Fruit fly (Drosophila melanogaster) whole organism, embryonic: Measurements from ENCODE around the gene CG13716.

Source experiments
- Abd-B ChIP-seq: fragments of 200-800 bp; sonication (Bioruptor generic); optimal IDR thresholded peaks from 2 replicates; lab custom pipeline; 2018; ENCODE audit warnings: missing biosample characterization, mild to moderate bottlenecking, missing genetic modification characterization, moderate library complexity
- B-H1 ChIP-seq: fragments of 200-800 bp; sonication (Bioruptor generic); IDR thresholded peaks from 3 replicates; pipeline ENCODE4 v1.3.6; 2022; ENCODE audit warnings: missing biosample characterization, missing genetic modification characterization
- BtbVII ChIP-seq: fragments of 200-800 bp; sonication (Bioruptor generic); optimal IDR thresholded peaks from 3 replicates; lab custom pipeline; 2017; ENCODE audit warnings: missing biosample characterization, mild to moderate bottlenecking, missing genetic modification characterization
- CG10462 ChIP-seq: fragments of 200-800 bp; sonication (Bioruptor generic); optimal IDR thresholded peaks from 2 replicates; lab custom pipeline; 2016; ENCODE audit warnings: missing biosample characterization, missing genetic modification characterization
- CG10654 ChIP-seq: fragments of 200-800 bp; sonication (Bioruptor generic); optimal IDR thresholded peaks from 2 replicates; lab custom pipeline; 2016; ENCODE audit warnings: missing biosample characterization, missing genetic modification characterization
- CG10959 ChIP-seq: fragments of 200-800 bp; sonication (Bioruptor generic); IDR thresholded peaks from 2 replicates; pipeline ENCODE4 v1.3.6; 2022; ENCODE audit warnings: missing biosample characterization, missing genetic modification characterization
- CG10979 ChIP-seq: fragments of 200-800 bp; sonication (Bioruptor generic); optimal IDR thresholded peaks from 2 replicates; lab custom pipeline; 2018; ENCODE audit warnings: missing biosample characterization, mild to moderate bottlenecking, missing genetic modification characterization, moderate library complexity
- CG12236 ChIP-seq: fragments of 200-800 bp; sonication (Bioruptor generic); optimal IDR thresholded peaks from 2 replicates; lab custom pipeline; 2016; ENCODE audit warnings: missing biosample characterization, missing genetic modification characterization
- CG12391 ChIP-seq: fragments of 200-800 bp; sonication (Bioruptor generic); optimal IDR thresholded peaks from 3 replicates; lab custom pipeline; 2018; ENCODE audit warnings: missing biosample characterization, mild to moderate bottlenecking, missing genetic modification characterization, moderate library complexity
- CG13775 ChIP-seq: fragments of 200-800 bp; sonication (Bioruptor generic); optimal IDR thresholded peaks from 3 replicates; lab custom pipeline; 2017; ENCODE audit warnings: missing biosample characterization, mild to moderate bottlenecking, missing genetic modification characterization
- CG14710 ChIP-seq: fragments of 200-800 bp; sonication (Bioruptor generic); optimal IDR thresholded peaks from 3 replicates; lab custom pipeline; 2019; ENCODE audit warnings: missing biosample characterization, mild to moderate bottlenecking, missing genetic modification characterization, moderate library complexity
- CG15269 ChIP-seq: fragments of 200-800 bp; sonication (Bioruptor generic); optimal IDR thresholded peaks from 2 replicates; lab custom pipeline; 2018; ENCODE audit warnings: missing biosample characterization, mild to moderate bottlenecking, missing genetic modification characterization, moderate library complexity
- CG17359 ChIP-seq: fragments of 200-800 bp; sonication (Bioruptor generic); optimal IDR thresholded peaks from 3 replicates; lab custom pipeline; 2018; ENCODE audit warnings: missing biosample characterization, mild to moderate bottlenecking, missing genetic modification characterization, moderate library complexity
- CG2120 ChIP-seq: fragments of 200-800 bp; sonication (Bioruptor generic); optimal IDR thresholded peaks from 3 replicates; lab custom pipeline; 2016; ENCODE audit warnings: missing biosample characterization, missing genetic modification characterization
- CG2712 ChIP-seq: fragments of 200-800 bp; optimal IDR thresholded peaks from 3 replicates; lab custom pipeline; 2019; ENCODE audit warnings: missing biosample characterization, mild to moderate bottlenecking, missing genetic modification characterization, moderate library complexity
- CG32532 ChIP-seq: fragments of 200-800 bp; sonication (Bioruptor generic); IDR thresholded peaks from 2 replicates; pipeline ENCODE4 v1.3.6; 2022; ENCODE audit warnings: missing biosample characterization, missing genetic modification characterization
- CG3281 ChIP-seq: fragments of 200-800 bp; sonication (Bioruptor generic); optimal IDR thresholded peaks from 3 replicates; lab custom pipeline; 2017; ENCODE audit warnings: missing biosample characterization, mild to moderate bottlenecking, missing genetic modification characterization
- CG3407 ChIP-seq: fragments of 200-800 bp; sonication (Bioruptor generic); optimal IDR thresholded peaks from 2 replicates; lab custom pipeline; 2018; ENCODE audit warnings: missing biosample characterization, mild to moderate bottlenecking, missing genetic modification characterization
- CG4854 ChIP-seq: fragments of 200-800 bp; sonication (Bioruptor generic); optimal IDR thresholded peaks from 2 replicates; lab custom pipeline; 2016; ENCODE audit warnings: missing biosample characterization, missing genetic modification characterization, inconsistent platforms
- CG7556 ChIP-seq: fragments of 200-800 bp; sonication (Bioruptor generic); optimal IDR thresholded peaks from 2 replicates; lab custom pipeline; 2017; ENCODE audit warnings: missing biosample characterization, mild to moderate bottlenecking, missing genetic modification characterization
- CG9727 ChIP-seq: fragments of 200-800 bp; sonication (Bioruptor generic); optimal IDR thresholded peaks from 3 replicates; lab custom pipeline; 2017; ENCODE audit warnings: missing biosample characterization, mild to moderate bottlenecking, missing genetic modification characterization
- CG9876 ChIP-seq: fragments of 200-800 bp; sonication (Bioruptor generic); optimal IDR thresholded peaks from 2 replicates; lab custom pipeline; 2016; ENCODE audit warnings: missing biosample characterization, missing genetic modification characterization
- D ChIP-seq, 2 experiments: fragments of 200-800 bp in 1 of 2; fragments of >200 bp in 1 of 2; sonication (Bioruptor generic) in 1 of 2; optimal IDR thresholded peaks; 2 replicates in 1 of 2; 3 replicates in 1 of 2; lab custom pipeline; 2017; ENCODE audit warnings: mild to moderate bottlenecking in 1 of 2, missing biosample characterization in 1 of 2, missing genetic modification characterization in 1 of 2, missing genetic modification reagents in 1 of 2
- Ets97D ChIP-seq: fragments of 200-800 bp; sonication (Bioruptor generic); optimal IDR thresholded peaks from 3 replicates; lab custom pipeline; 2016; ENCODE audit warnings: missing biosample characterization, missing genetic modification characterization
- Fer1 ChIP-seq: fragments of 200-800 bp; sonication (Bioruptor generic); optimal IDR thresholded peaks from 2 replicates; lab custom pipeline; 2017; ENCODE audit warnings: missing biosample characterization, mild to moderate bottlenecking, missing genetic modification characterization
- H2.0 ChIP-seq: fragments of 200-800 bp; sonication (Bioruptor generic); IDR thresholded peaks from 2 replicates; pipeline ENCODE4 v1.3.6; 2022; ENCODE audit warnings: missing biosample characterization, missing genetic modification characterization
- HLH3B ChIP-seq: fragments of 200-800 bp; sonication (Bioruptor generic); IDR thresholded peaks from 2 replicates; pipeline ENCODE4 v1.3.6; 2022; ENCODE audit warnings: missing biosample characterization, missing genetic modification characterization
- Hr78 ChIP-seq, 2 experiments: fragments of 200-800 bp in 1 of 2; fragments of >200 bp in 1 of 2; sonication (Bioruptor generic) in 1 of 2; optimal IDR thresholded peaks; 2 replicates each; lab custom pipeline; 2017 to 2019; ENCODE audit warnings: missing biosample characterization in 2 of 2, missing genetic modification characterization in 2 of 2, mild to moderate bottlenecking in 1 of 2, moderate library complexity in 1 of 2
- Oaz ChIP-seq: fragments of 200-800 bp; sonication (Bioruptor generic); IDR thresholded peaks from 2 replicates; pipeline ENCODE4 v1.3.6; 2022; ENCODE audit warnings: missing biosample characterization, missing genetic modification characterization
- PHDP ChIP-seq: fragments of 200-800 bp; sonication (Bioruptor generic); optimal IDR thresholded peaks from 3 replicates; lab custom pipeline; 2018; ENCODE audit warnings: missing biosample characterization, mild to moderate bottlenecking, missing genetic modification characterization, moderate library complexity
- Ssrp ChIP-seq: fragments of 200-800 bp; sonication (Bioruptor generic); optimal IDR thresholded peaks from 2 replicates; lab custom pipeline; 2018; ENCODE audit warnings: missing biosample characterization, mild to moderate bottlenecking, missing genetic modification characterization, moderate library complexity
- ap ChIP-seq: fragments of 200-800 bp; sonication (Bioruptor generic); IDR thresholded peaks from 2 replicates; pipeline ENCODE4 v1.3.6; 2022; ENCODE audit warnings: missing biosample characterization, missing genetic modification characterization
- ase ChIP-seq: fragments of 200-800 bp; sonication (Bioruptor generic); IDR thresholded peaks from 3 replicates; pipeline ENCODE4 v1.3.6; 2022; ENCODE audit warnings: missing biosample characterization, missing genetic modification characterization
- bsh ChIP-seq, 2 experiments: fragments of 200-800 bp; sonication (Bioruptor generic); optimal IDR thresholded peaks; 2 replicates each; lab custom pipeline; 2017 to 2018; ENCODE audit warnings: mild to moderate bottlenecking in 2 of 2, missing biosample characterization in 2 of 2, missing genetic modification characterization in 2 of 2, moderate library complexity in 1 of 2
- dimm ChIP-seq: fragments of 200-800 bp; sonication (Bioruptor generic); IDR thresholded peaks from 2 replicates; pipeline ENCODE4 v1.3.6; 2022; ENCODE audit warnings: missing biosample characterization, missing genetic modification characterization
- gcm2 ChIP-seq: fragments of 200-800 bp; sonication (Bioruptor generic); optimal IDR thresholded peaks from 2 replicates; lab custom pipeline; 2016; ENCODE audit warnings: missing biosample characterization, missing genetic modification characterization
- gsb-n ChIP-seq: fragments of 200-800 bp; sonication (Bioruptor generic); optimal IDR thresholded peaks from 3 replicates; lab custom pipeline; 2018; ENCODE audit warnings: missing biosample characterization, mild to moderate bottlenecking, missing genetic modification characterization
- her ChIP-seq: fragments of 200-800 bp; sonication (Bioruptor generic); optimal IDR thresholded peaks from 2 replicates; lab custom pipeline; 2016; ENCODE audit warnings: missing biosample characterization, missing genetic modification characterization
- ind ChIP-seq: fragments of 200-800 bp; sonication (Bioruptor generic); optimal IDR thresholded peaks from 3 replicates; lab custom pipeline; 2016; ENCODE audit warnings: missing biosample characterization, missing genetic modification characterization
- knrl ChIP-seq: fragments of 200-800 bp; sonication (Bioruptor generic); IDR thresholded peaks from 3 replicates; pipeline ENCODE4 v1.3.6; 2022; ENCODE audit warnings: missing biosample characterization, missing genetic modification characterization; ENCODE audit not compliant: partially characterized antibody
- peb ChIP-seq: fragments of 200-800 bp; sonication (Bioruptor generic); IDR thresholded peaks from 2 replicates; pipeline ENCODE4 v1.3.6; 2022; ENCODE audit warnings: missing biosample characterization, missing genetic modification characterization
- slou ChIP-seq: fragments of 200-800 bp; sonication (Bioruptor generic); optimal IDR thresholded peaks from 3 replicates; lab custom pipeline; 2016; ENCODE audit warnings: missing biosample characterization, missing genetic modification characterization
- sob ChIP-seq: fragments of 200-800 bp; sonication (Bioruptor generic); IDR thresholded peaks from 2 replicates; pipeline ENCODE4 v1.3.6; 2022; ENCODE audit warnings: missing biosample characterization, missing genetic modification characterization
- tgo ChIP-seq: fragments of 200-800 bp; sonication (Bioruptor generic); IDR thresholded peaks from 3 replicates; pipeline ENCODE4 v1.3.6; 2022; ENCODE audit warnings: missing biosample characterization, missing genetic modification characterization
- twi ChIP-seq: fragments of 200-800 bp; optimal IDR thresholded peaks from 2 replicates; lab custom pipeline; 2019; ENCODE audit warnings: missing biosample characterization, mild to moderate bottlenecking, missing genetic modification characterization, moderate library complexity

CG13716 gene

DNA sequence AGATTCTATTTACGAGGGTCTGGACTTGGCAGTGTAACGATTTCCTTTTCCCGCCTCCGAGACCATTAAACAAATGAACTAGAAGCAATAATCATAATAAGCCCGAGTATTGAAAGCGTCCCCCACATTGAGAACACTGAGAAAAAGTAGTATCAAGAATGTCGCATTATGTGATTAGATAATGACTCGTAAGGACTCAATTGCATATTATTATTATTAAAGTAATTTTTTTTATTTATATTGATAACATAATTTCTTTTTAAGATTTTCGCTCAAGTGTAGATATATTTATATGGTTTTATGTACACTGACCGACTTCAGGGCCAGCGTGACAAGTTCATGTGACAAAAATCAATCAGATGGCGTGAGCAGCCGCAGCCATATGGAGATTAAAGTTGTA is 31.1 kb downstream of the CG13716 start (continued):
- peak; percentile 37; the same call in 1 of the 2 replicates for TF ChIP-seq dimm
- TF ChIP-seq Hr78 (GFP tag; optimal IDR thresholded peaks at IDR 0.05; lab: Kevin White, UChicago) = no peak
- TF ChIP-seq Fer1 (GFP tag; lab: Kevin White, UChicago) = peak; percentile 55
- peak; percentile 35 for TF ChIP-seq Abd-B (GFP tag; lab: Kevin White, UChicago)
- TF ChIP-seq CG32532 (GFP tag; lab: Robert Waterston, UW) = peak; percentile 68
- no peak for TF ChIP-seq knrl (GFP tag; lab: Robert Waterston, UW)
- TF ChIP-seq gsb-n = peak; percentile 49
- TF ChIP-seq CG17359 (tag; lab: Kevin White, UChicago) = peak; percentile 40
- no peak for TF ChIP-seq B-H1 (GFP tag; lab: Robert Waterston, UW)
- TF ChIP-seq CG15269 (tag; lab: Kevin White, UChicago) = peak; percentile 64
- TF ChIP-seq CG10959 (GFP tag; lab: Robert Waterston, UW) = no peak
- peak; percentile 57 for TF ChIP-seq tgo (GFP tag; lab: Robert Waterston, UW)
- TF ChIP-seq CG2120 (GFP tag; lab: Kevin White, UChicago) = peak; percentile 6
- no peak for TF ChIP-seq D (optimal IDR thresholded peaks at IDR 0.05; lab: Kevin White, UChicago)
- TF ChIP-seq D (GFP tag; optimal IDR thresholded peaks at IDR 0.05; lab: Kevin White, UChicago) = peak; percentile 7
- peak; percentile 35 for TF ChIP-seq Ssrp (tag; lab: Kevin White, UChicago)
- TF ChIP-seq CG9876 (GFP tag; lab: Kevin White, UChicago) = no peak
- TF ChIP-seq CG7556 (GFP tag; lab: Kevin White, UChicago) = peak; percentile 46
- TF ChIP-seq PHDP (tag; lab: Kevin White, UChicago) = peak; percentile 68
- peak; percentile 35; the same call in 1 of the 2 replicates for TF ChIP-seq H2.0 (GFP tag; lab: Robert Waterston, UW)
- TF ChIP-seq ind = peak; percentile 49
- TF ChIP-seq CG13775 = peak; percentile 0
- peak; percentile 66 for TF ChIP-seq CG2712 (tag; lab: Kevin White, UChicago)
- no peak for TF ChIP-seq peb (GFP tag; lab: Robert Waterston, UW)
- no peak for TF ChIP-seq ase
- peak; percentile 27 for TF ChIP-seq CG9727 (GFP tag; lab: Kevin White, UChicago)
- 0 out of 2 replicates have a peak, but pooled peaks have one; percentile 30 for TF ChIP-seq HLH3B (GFP tag; lab: Robert Waterston, UW)
- no peak for TF ChIP-seq slou
- peak; percentile 45 for TF ChIP-seq BtbVII
- peak; percentile 57 for TF ChIP-seq ap
- peak; percentile 55 for TF ChIP-seq CG12391 (tag; lab: Kevin White, UChicago)
- no peak for TF ChIP-seq her (GFP tag; lab: Kevin White, UChicago)
- no peak for TF ChIP-seq gcm2 (GFP tag; lab: Kevin White, UChicago)
- peak; percentile 12 for TF ChIP-seq CG3281 (GFP tag; lab: Kevin White, UChicago)
- TF ChIP-seq CG10979 = peak; percentile 54
- peak in 1 of 2 experiments; percentile 73 for TF ChIP-seq bsh (GFP tag; optimal IDR thresholded peaks at IDR 0.05; lab: Kevin White, UChicago)
- TF ChIP-seq CG12236 (GFP tag; lab: Kevin White, UChicago) = no peak
- TF ChIP-seq twi (tag; lab: Kevin White, UChicago) = peak; percentile 17
- TF ChIP-seq Ets97D (GFP tag; lab: Kevin White, UChicago) = no peak
- peak; percentile 36 for TF ChIP-seq CG14710 (tag; lab: Kevin White, UChicago)
- TF ChIP-seq CG10462 (GFP tag; lab: Kevin White, UChicago) = no peak
- TF ChIP-seq sob = peak; percentile 78
- TF ChIP-seq Oaz (GFP tag; lab: Robert Waterston, UW) = 0 out of 2 replicates have a peak, but pooled peaks have one; percentile 28
- TF ChIP-seq CG10654 = peak; percentile 27
- no peak for TF ChIP-seq CG4854 (GFP tag; lab: Kevin White, UChicago)
- peak; percentile 14 for TF ChIP-seq CG3407
